Fruit fly (Drosophila melanogaster) whole organism, embryonic: ENCODE data around the gene sno.

ENCODE experiments used
- Blimp-1 ChIP-seq: fragments of 200-800 bp; sonication (Bioruptor generic); optimal IDR thresholded peaks from 3 replicates; lab custom pipeline; 2018; ENCODE audit warnings: missing biosample characterization, missing genetic modification characterization, mild to moderate bottlenecking, moderate library complexity, missing genetic modification reagents
- CG10979 ChIP-seq: fragments of 200-800 bp; sonication (Bioruptor generic); optimal IDR thresholded peaks from 2 replicates; lab custom pipeline; 2018; ENCODE audit warnings: missing biosample characterization, mild to moderate bottlenecking, missing genetic modification characterization, moderate library complexity
- CG12299 ChIP-seq: fragments of 200-800 bp; sonication (Bioruptor generic); optimal IDR thresholded peaks from 2 replicates; lab custom pipeline; 2018; ENCODE audit warnings: missing biosample characterization, mild to moderate bottlenecking, missing genetic modification characterization
- CG12391 ChIP-seq: fragments of 200-800 bp; sonication (Bioruptor generic); optimal IDR thresholded peaks from 3 replicates; lab custom pipeline; 2018; ENCODE audit warnings: missing biosample characterization, mild to moderate bottlenecking, missing genetic modification characterization, moderate library complexity
- CG1602 ChIP-seq: fragments of 200-800 bp; sonication (Bioruptor generic); optimal IDR thresholded peaks from 3 replicates; lab custom pipeline; 2016; ENCODE audit warnings: missing biosample characterization, missing genetic modification characterization
- CG17328 ChIP-seq: fragments of 200-800 bp; sonication (Bioruptor generic); IDR thresholded peaks from 2 replicates; pipeline ENCODE4 v1.3.6; 2022; ENCODE audit warnings: missing biosample characterization, missing genetic modification characterization
- CG17802 ChIP-seq: fragments of 200-800 bp; sonication (Bioruptor generic); optimal IDR thresholded peaks from 2 replicates; lab custom pipeline; 2018; ENCODE audit warnings: missing biosample characterization, mild to moderate bottlenecking, missing genetic modification characterization, moderate library complexity
- CG18262 ChIP-seq: fragments of 200-800 bp; optimal IDR thresholded peaks from 3 replicates; lab custom pipeline; 2019; ENCODE audit warnings: missing biosample characterization, mild to moderate bottlenecking, missing genetic modification characterization, moderate library complexity
- CG18599 ChIP-seq: fragments of 200-800 bp; sonication (Bioruptor generic); optimal IDR thresholded peaks from 3 replicates; lab custom pipeline; 2017; ENCODE audit warnings: missing biosample characterization, missing genetic modification characterization, mild to moderate bottlenecking, moderate library complexity, missing genetic modification reagents
- CG2875 ChIP-seq: fragments of 200-800 bp; sonication (Bioruptor generic); optimal IDR thresholded peaks from 2 replicates; lab custom pipeline; 2017; ENCODE audit warnings: missing biosample characterization, mild to moderate bottlenecking, missing genetic modification characterization, missing genetic modification reagents
- CG30403 ChIP-seq: fragments of 200-800 bp; sonication (Bioruptor generic); optimal IDR thresholded peaks from 3 replicates; lab custom pipeline; 2016; ENCODE audit warnings: missing biosample characterization, missing genetic modification characterization
- CG31441 ChIP-seq: fragments of 200-800 bp; sonication (Bioruptor generic); IDR thresholded peaks from 2 replicates; pipeline ENCODE4 v1.3.6; 2022; ENCODE audit warnings: missing biosample characterization, missing genetic modification characterization
- CG32767 ChIP-seq: fragments of 200-800 bp; sonication (Bioruptor generic); IDR thresholded peaks from 2 replicates; pipeline ENCODE4 v1.3.6; 2022; ENCODE audit warnings: missing biosample characterization, missing genetic modification characterization
- CG3407 ChIP-seq: fragments of 200-800 bp; sonication (Bioruptor generic); optimal IDR thresholded peaks from 2 replicates; lab custom pipeline; 2018; ENCODE audit warnings: missing biosample characterization, mild to moderate bottlenecking, missing genetic modification characterization
- CG4730 ChIP-seq: fragments of 200-800 bp; sonication (Bioruptor generic); IDR thresholded peaks from 2 replicates; pipeline ENCODE4 v1.3.6; 2022; ENCODE audit warnings: missing biosample characterization, missing genetic modification characterization
- CG7556 ChIP-seq: fragments of 200-800 bp; sonication (Bioruptor generic); optimal IDR thresholded peaks from 2 replicates; lab custom pipeline; 2017; ENCODE audit warnings: missing biosample characterization, mild to moderate bottlenecking, missing genetic modification characterization
- CG8359 ChIP-seq: fragments of 200-800 bp; sonication (Bioruptor generic); optimal IDR thresholded peaks from 2 replicates; lab custom pipeline; 2017; ENCODE audit warnings: missing biosample characterization, mild to moderate bottlenecking, missing genetic modification characterization, borderline replicate concordance
- CG8388 ChIP-seq: fragments of 200-800 bp; sonication (Bioruptor generic); optimal IDR thresholded peaks from 2 replicates; lab custom pipeline; 2019; ENCODE audit warnings: missing biosample characterization, mild to moderate bottlenecking, missing genetic modification characterization, moderate library complexity
- Dek ChIP-seq: fragments of 200-800 bp; sonication (Bioruptor generic); optimal IDR thresholded peaks from 3 replicates; lab custom pipeline; 2019; ENCODE audit warnings: missing biosample characterization, mild to moderate bottlenecking, missing genetic modification characterization, moderate library complexity
- E2f2 ChIP-seq: fragments of 200-800 bp; sonication (Bioruptor generic); IDR thresholded peaks from 2 replicates; pipeline ENCODE4 v1.3.6; 2022; ENCODE audit warnings: missing biosample characterization, missing genetic modification characterization
- MESR4 ChIP-seq: fragments of 200-800 bp; sonication (Bioruptor generic); optimal IDR thresholded peaks from 2 replicates; lab custom pipeline; 2018; ENCODE audit warnings: missing biosample characterization, mild to moderate bottlenecking, missing genetic modification characterization, moderate library complexity
- NFAT ChIP-seq: fragments of 200-800 bp; sonication (Bioruptor generic); IDR thresholded peaks from 2 replicates; pipeline ENCODE4 v1.3.6; 2022; ENCODE audit warnings: missing biosample characterization, missing genetic modification characterization
- Poxn ChIP-seq: fragments of 200-800 bp; sonication (Bioruptor generic); IDR thresholded peaks from 2 replicates; pipeline ENCODE4 v1.3.6; 2022; ENCODE audit warnings: missing biosample characterization, missing genetic modification characterization
- Ptx1 ChIP-seq: fragments of 200-800 bp; sonication (Bioruptor generic); IDR thresholded peaks from 2 replicates; pipeline ENCODE4 v1.3.6; 2022; ENCODE audit warnings: missing biosample characterization, missing genetic modification characterization
- Sox102F ChIP-seq: fragments of 200-800 bp; sonication (Bioruptor generic); optimal IDR thresholded peaks from 2 replicates; lab custom pipeline; 2018; ENCODE audit warnings: missing biosample characterization, mild to moderate bottlenecking, missing genetic modification characterization, moderate library complexity
- Sry-δ ChIP-seq: fragments of 200-800 bp; sonication (Bioruptor generic); optimal IDR thresholded peaks from 2 replicates; lab custom pipeline; 2016; ENCODE audit warnings: missing biosample characterization, missing genetic modification characterization
- Ssrp ChIP-seq: fragments of 200-800 bp; sonication (Bioruptor generic); optimal IDR thresholded peaks from 2 replicates; lab custom pipeline; 2018; ENCODE audit warnings: missing biosample characterization, mild to moderate bottlenecking, missing genetic modification characterization, moderate library complexity
- Vsx1 ChIP-seq: fragments of 200-800 bp; sonication (Bioruptor generic); optimal IDR thresholded peaks from 2 replicates; lab custom pipeline; 2017; ENCODE audit warnings: missing biosample characterization, mild to moderate bottlenecking, missing genetic modification characterization, missing genetic modification reagents
- ac ChIP-seq: fragments of 200-800 bp; sonication (Bioruptor generic); optimal IDR thresholded peaks from 3 replicates; lab custom pipeline; 2017; ENCODE audit warnings: missing biosample characterization, mild to moderate bottlenecking, missing genetic modification characterization
- aop ChIP-seq: fragments of 200-800 bp; sonication (Bioruptor generic); IDR thresholded peaks from 2 replicates; pipeline ENCODE4 v1.3.6; 2022; ENCODE audit warnings: missing biosample characterization, missing genetic modification characterization
- ap ChIP-seq: fragments of 200-800 bp; sonication (Bioruptor generic); IDR thresholded peaks from 2 replicates; pipeline ENCODE4 v1.3.6; 2022; ENCODE audit warnings: missing biosample characterization, missing genetic modification characterization
- az2 ChIP-seq: fragments of 200-800 bp; sonication (Bioruptor generic); optimal IDR thresholded peaks from 3 replicates; lab custom pipeline; 2016; ENCODE audit warnings: missing biosample characterization, missing genetic modification characterization
- cg ChIP-seq: fragments of 200-800 bp; sonication (Bioruptor generic); optimal IDR thresholded peaks from 3 replicates; lab custom pipeline; 2019; ENCODE audit warnings: missing biosample characterization, mild to moderate bottlenecking, missing genetic modification characterization, moderate library complexity
- dati ChIP-seq: fragments of 200-800 bp; sonication (Bioruptor generic); IDR thresholded peaks from 2 replicates; pipeline ENCODE4 v1.3.6; 2022; ENCODE audit warnings: missing biosample characterization, missing genetic modification characterization
- dmrt99B ChIP-seq: fragments of 200-800 bp; sonication (Bioruptor generic); optimal IDR thresholded peaks from 2 replicates; lab custom pipeline; 2018; ENCODE audit warnings: missing biosample characterization, mild to moderate bottlenecking, missing genetic modification characterization, moderate library complexity
- gem ChIP-seq: fragments of 200-800 bp; sonication (Bioruptor generic); optimal IDR thresholded peaks from 2 replicates; lab custom pipeline; 2019; ENCODE audit warnings: missing biosample characterization, mild to moderate bottlenecking, missing genetic modification characterization, moderate library complexity
- jumu ChIP-seq: fragments of 200-800 bp; sonication (Bioruptor generic); optimal IDR thresholded peaks from 3 replicates; lab custom pipeline; 2016; ENCODE audit warnings: missing biosample characterization, missing genetic modification characterization
- ken ChIP-seq: fragments of 200-800 bp; sonication (Bioruptor generic); IDR thresholded peaks from 3 replicates; pipeline ENCODE4 v1.3.6; 2022; ENCODE audit warnings: missing biosample characterization, missing genetic modification characterization
- org-1 ChIP-seq: fragments of 200-800 bp; sonication (Bioruptor generic); optimal IDR thresholded peaks from 2 replicates; lab custom pipeline; 2017; ENCODE audit warnings: missing biosample characterization, missing genetic modification characterization
- phol ChIP-seq: fragments of 200-800 bp; sonication (Bioruptor generic); optimal IDR thresholded peaks from 3 replicates; lab custom pipeline; 2018; ENCODE audit warnings: missing biosample characterization, mild to moderate bottlenecking, missing genetic modification characterization, moderate library complexity
- sens ChIP-seq: fragments of 200-800 bp; sonication (Bioruptor generic); peaks from one replicate; lab custom pipeline; 2016; ENCODE audit warnings: missing biosample characterization, missing genetic modification characterization
- sisA ChIP-seq: fragments of 200-800 bp; sonication (Bioruptor generic); IDR thresholded peaks from 2 replicates; pipeline ENCODE4 v1.3.6; 2022; ENCODE audit warnings: missing biosample characterization, missing genetic modification characterization
- ssp ChIP-seq: fragments of 200-800 bp; sonication (Bioruptor generic); IDR thresholded peaks from 2 replicates; pipeline ENCODE4 v1.3.6; 2022; ENCODE audit warnings: missing biosample characterization, missing genetic modification characterization
- tio ChIP-seq: fragments of 200-800 bp; sonication (Bioruptor generic); optimal IDR thresholded peaks from 2 replicates; lab custom pipeline; 2017; ENCODE audit warnings: missing biosample characterization, missing genetic modification characterization, inconsistent platforms
- twi ChIP-seq: fragments of 200-800 bp; optimal IDR thresholded peaks from 2 replicates; lab custom pipeline; 2019; ENCODE audit warnings: missing biosample characterization, mild to moderate bottlenecking, missing genetic modification characterization, moderate library complexity
- wor ChIP-seq: fragments of 200-800 bp; sonication (Bioruptor generic); IDR thresholded peaks from 2 replicates; pipeline ENCODE4 v1.3.6; 2022; ENCODE audit warnings: missing biosample characterization, missing genetic modification characterization
- zf30C ChIP-seq: fragments of 200-800 bp; sonication (Bioruptor generic); optimal IDR thresholded peaks from 3 replicates; lab custom pipeline; 2018; ENCODE audit warnings: missing biosample characterization, mild to moderate bottlenecking, missing genetic modification characterization
- zfh1 ChIP-seq: fragments of 200-800 bp; sonication (Bioruptor generic); IDR thresholded peaks from 3 replicates; pipeline ENCODE4 v1.3.6; 2022; ENCODE audit warnings: missing biosample characterization, missing genetic modification characterization

The sno gene

dm6 chrX:13251310-13251709 lies 39.8 kb upstream of the sno start (continued):
- TF ChIP-seq zf30C (GFP tag; lab: Kevin White, UChicago): no peak
- TF ChIP-seq aop (GFP tag; lab: Robert Waterston, UW): peak; percentile 58; the same call in 1 of the 2 replicates
- peak; percentile 61; the same call in 1 of the 2 replicates for TF ChIP-seq dati (GFP tag; lab: Robert Waterston, UW)
- TF ChIP-seq CG31441 (GFP tag; lab: Robert Waterston, UW): peak; percentile 73
- TF ChIP-seq jumu (GFP tag; lab: Kevin White, UChicago): peak; percentile 89
- peak; percentile 53 for TF ChIP-seq E2f2 (GFP tag; lab: Robert Waterston, UW)
- TF ChIP-seq CG4730 (GFP tag; lab: Robert Waterston, UW): peak; percentile 59
- TF ChIP-seq CG32767 (GFP tag; lab: Robert Waterston, UW): 0 out of 2 replicates have a peak, but pooled peaks have one; percentile 21
- peak; percentile 77 for TF ChIP-seq org-1
- no peak for TF ChIP-seq MESR4 (GFP tag; lab: Kevin White, UChicago)
- peak; percentile 46 for TF ChIP-seq CG17802
- TF ChIP-seq Dek (tag; lab: Kevin White, UChicago): peak; percentile 59
- peak; percentile 66 for TF ChIP-seq CG8359
- TF ChIP-seq Vsx1 (GFP tag; lab: Kevin White, UChicago): peak; percentile 6
- TF ChIP-seq Poxn (GFP tag; lab: Robert Waterston, UW): 0 out of 2 replicates have a peak, but pooled peaks have one; percentile 55
- TF ChIP-seq CG12299: no peak

dm6 chrX:13249732-13250395 lies 38.4 kb upstream of the sno start:
- TF ChIP-seq sens (GFP tag; lab: Kevin White, UChicago) (peak; percentile 74), Sox102F (GFP tag; lab: Kevin White, UChicago) (peak; percentile 45), wor (GFP tag; lab: Robert Waterston, UW) (peak; percentile 12; the same call in 1 of the 2 replicates), Blimp-1 (GFP tag; lab: Kevin White, UChicago) (peak; percentile 31), CG18262 (tag; lab: Kevin White, UChicago) (peak; percentile 27), CG17328 (GFP tag; lab: Robert Waterston, UW) (no peak), ssp (GFP tag; lab: Robert Waterston, UW) (0 out of 2 replicates have a peak, but pooled peaks have one; percentile 17), CG2875 (GFP tag; lab: Kevin White, UChicago) (peak; percentile 27), CG1602 (GFP tag; lab: Kevin White, UChicago) (peak; percentile 3), ken (GFP tag; lab: Robert Waterston, UW) (no peak), CG7556 (peak; percentile 16), CG3407 (GFP tag; lab: Kevin White, UChicago) (peak; percentile 12), CG10979 (tag; lab: Kevin White, UChicago) (peak; percentile 39), gem (tag; lab: Kevin White, UChicago) (peak; percentile 42), Ssrp (peak; percentile 35), tio (peak; percentile 10), NFAT (GFP tag; lab: Robert Waterston, UW) (no peak), zfh1 (GFP tag; lab: Robert Waterston, UW) (0 out of 3 replicates have a peak, but pooled peaks have one; percentile 7), dmrt99B (peak; percentile 23), CG30403 (GFP tag; lab: Kevin White, UChicago) (peak; percentile 23), CG12391 (tag; lab: Kevin White, UChicago) (peak; percentile 23), Ptx1 (GFP tag; lab: Robert Waterston, UW) (peak; percentile 24; the same call in 1 of the 2 replicates), CG8388 (peak; percentile 22), twi (tag; lab: Kevin White, UChicago) (peak; percentile 67), sisA (peak; percentile 17; the same call in 1 of the 2 replicates), cg (no peak), az2 (GFP tag; lab: Kevin White, UChicago) (peak; percentile 26), ac (GFP tag; lab: Kevin White, UChicago) (no peak), ap (GFP tag; lab: Robert Waterston, UW) (0 out of 2 replicates have a peak, but pooled peaks have one; percentile 7), Sry-δ (GFP tag; lab: Kevin White, UChicago) (no peak), CG18599 (GFP tag; lab: Kevin White, UChicago) (no peak), phol (tag; lab: Kevin White, UChicago) (peak; percentile 36)
